Worm (Caenorhabditis elegans) whole organism, late embryonic: Measurements from ENCODE around the gene clec-28.

Experiments used
- C08G9.2 ChIP-seq: sonication (generic microtip); optimal IDR thresholded peaks from 2 replicates; lab custom pipeline; 2016; ENCODE audit warnings: mild to moderate bottlenecking, missing genetic modification characterization, moderate library complexity, missing compliant biosample characterization
- C38D4.7 ChIP-seq: fragments of 200-800 bp; sonication (Bioruptor generic); optimal IDR thresholded peaks from 2 replicates; lab custom pipeline; 2018; ENCODE audit warnings: mild to moderate bottlenecking, missing genetic modification characterization, moderate library complexity, missing compliant biosample characterization
- F13H6.1 ChIP-seq: sonication (generic microtip); optimal IDR thresholded peaks from 2 replicates; lab custom pipeline; 2016; ENCODE audit warnings: missing genetic modification characterization, missing compliant biosample characterization
- K09A11.1 ChIP-seq: sonication (generic microtip); optimal IDR thresholded peaks from 2 replicates; lab custom pipeline; 2017; ENCODE audit warnings: antibody characterized with exemption, mild to moderate bottlenecking, missing genetic modification characterization, missing compliant biosample characterization; ENCODE audit not compliant: insufficient read depth
- T23F11.4 ChIP-seq: fragments of 200-800 bp; sonication (Bioruptor generic); optimal IDR thresholded peaks from 2 replicates; lab custom pipeline; 2018; ENCODE audit warnings: mild to moderate bottlenecking, missing genetic modification characterization, missing compliant biosample characterization
- ceh-22 ChIP-seq: sonication (generic microtip); optimal IDR thresholded peaks from 2 replicates; lab custom pipeline; 2017; ENCODE audit warnings: missing biosample characterization, missing genetic modification characterization
- ceh-24 ChIP-seq: sonication (generic microtip); optimal IDR thresholded peaks from 2 replicates; lab custom pipeline; 2016; ENCODE audit warnings: mild to moderate bottlenecking, missing genetic modification characterization, missing compliant biosample characterization
- ceh-31 ChIP-seq: sonication (generic microtip); optimal IDR thresholded peaks from 2 replicates; lab custom pipeline; 2016; ENCODE audit warnings: missing genetic modification characterization, missing compliant biosample characterization
- ceh-34 ChIP-seq: sonication (generic microtip); optimal IDR thresholded peaks from 2 replicates; lab custom pipeline; 2016; ENCODE audit warnings: mild to moderate bottlenecking, missing genetic modification characterization, missing compliant biosample characterization
- ceh-45 ChIP-seq: fragments of 200-800 bp; sonication (Bioruptor generic); IDR thresholded peaks from 2 replicates; pipeline ENCODE4 v1.3.6; 2022; ENCODE audit warnings: missing genetic modification reagents, missing genetic modification characterization, missing compliant biosample characterization
- ceh-6 ChIP-seq: fragments of 200-800 bp; sonication (Bioruptor generic); optimal IDR thresholded peaks from 2 replicates; lab custom pipeline; 2018; ENCODE audit warnings: mild to moderate bottlenecking, missing genetic modification characterization, missing compliant biosample characterization
- dmd-4 ChIP-seq: sonication (generic microtip); optimal IDR thresholded peaks from 2 replicates; lab custom pipeline; 2016; ENCODE audit warnings: borderline replicate concordance, missing genetic modification characterization, missing compliant biosample characterization
- elt-2 ChIP-seq: sonication (generic microtip); optimal IDR thresholded peaks from 2 replicates; lab custom pipeline; 2016; ENCODE audit warnings: missing genetic modification reagents, missing genetic modification characterization, missing compliant biosample characterization
- fkh-10 ChIP-seq: fragments of 150-350 bp; optimal IDR thresholded peaks from 2 replicates; lab custom pipeline; 2014; ENCODE audit warnings: missing biosample characterization, missing genetic modification reagents, missing genetic modification characterization
- hlh-13 ChIP-seq: fragments of 200-800 bp; sonication (Bioruptor generic); optimal IDR thresholded peaks from 2 replicates; lab custom pipeline; 2018; ENCODE audit warnings: mild to moderate bottlenecking, missing genetic modification characterization, missing compliant biosample characterization
- hlh-30 ChIP-seq: sonication (generic microtip); optimal IDR thresholded peaks from 2 replicates; lab custom pipeline; 2017; ENCODE audit warnings: antibody characterized with exemption, missing genetic modification characterization, missing compliant biosample characterization; ENCODE audit not compliant: insufficient read depth
- hlh-6 ChIP-seq: sonication (generic microtip); optimal IDR thresholded peaks from 2 replicates; lab custom pipeline; 2016; ENCODE audit warnings: missing genotype, missing genetic modification characterization, missing compliant biosample characterization
- hlh-8 ChIP-seq: sonication (generic microtip); optimal IDR thresholded peaks from 2 replicates; lab custom pipeline; 2016; ENCODE audit warnings: missing genotype, missing genetic modification characterization, missing compliant biosample characterization
- lim-6 ChIP-seq: sonication (generic microtip); optimal IDR thresholded peaks from 2 replicates; lab custom pipeline; 2016; ENCODE audit warnings: missing genetic modification characterization, missing compliant biosample characterization
- madf-2 ChIP-seq: sonication (generic microtip); optimal IDR thresholded peaks from 2 replicates; lab custom pipeline; 2017; ENCODE audit warnings: missing genetic modification characterization, missing compliant biosample characterization
- nfya-1 ChIP-seq: sonication (generic microtip); optimal IDR thresholded peaks from 2 replicates; lab custom pipeline; 2017; ENCODE audit warnings: missing genetic modification characterization, mild to moderate bottlenecking, missing compliant biosample characterization, antibody characterized with exemption, moderate library complexity
- nhr-232 ChIP-seq: sonication (generic microtip); optimal IDR thresholded peaks from 2 replicates; lab custom pipeline; 2016; ENCODE audit warnings: missing genetic modification characterization, missing compliant biosample characterization
- npax-4 ChIP-seq: sonication (generic microtip); optimal IDR thresholded peaks from 2 replicates; lab custom pipeline; 2016; ENCODE audit warnings: missing genetic modification characterization, missing compliant biosample characterization
- pat-9 ChIP-seq: fragments of 200-800 bp; sonication (Bioruptor generic); optimal IDR thresholded peaks from 2 replicates; lab custom pipeline; 2018; ENCODE audit warnings: mild to moderate bottlenecking, missing genetic modification characterization, moderate library complexity, missing compliant biosample characterization
- pha-2 ChIP-seq: sonication (generic microtip); optimal IDR thresholded peaks from 2 replicates; lab custom pipeline; 2017; ENCODE audit warnings: mild to moderate bottlenecking, missing genetic modification characterization, missing compliant biosample characterization
- pqm-1 ChIP-seq: sonication (generic microtip); optimal IDR thresholded peaks from 2 replicates; lab custom pipeline; 2016; ENCODE audit warnings: missing genetic modification characterization, missing compliant biosample characterization
- pros-1 ChIP-seq: fragments of 150-350 bp; optimal IDR thresholded peaks from 2 replicates; lab custom pipeline; 2014; ENCODE audit warnings: missing biosample characterization, missing genetic modification reagents, missing genetic modification characterization
- rnt-1 ChIP-seq: sonication (generic microtip); optimal IDR thresholded peaks from 2 replicates; lab custom pipeline; 2016; ENCODE audit warnings: missing genetic modification characterization, missing compliant biosample characterization
- sox-2 ChIP-seq: fragments of 200-800 bp; sonication (Bioruptor generic); IDR thresholded peaks from 2 replicates; pipeline ENCODE4 v1.3.6; 2022; ENCODE audit warnings: missing genetic modification reagents, missing genetic modification characterization, missing compliant biosample characterization
- syd-9 ChIP-seq: sonication (generic microtip); optimal IDR thresholded peaks from 2 replicates; lab custom pipeline; 2016; ENCODE audit warnings: mild to moderate bottlenecking, missing genetic modification characterization, moderate library complexity, missing compliant biosample characterization
- tbx-2 ChIP-seq: sonication (generic microtip); optimal IDR thresholded peaks from 2 replicates; lab custom pipeline; 2016; ENCODE audit warnings: missing genetic modification characterization, missing compliant biosample characterization
- unc-3 ChIP-seq, 2 experiments: fragments of 200-800 bp in 1 of 2; sonication (Bioruptor generic) in 1 of 2; sonication (generic microtip) in 1 of 2; conservative IDR thresholded peaks in 1 of 2; optimal IDR thresholded peaks in 1 of 2; 2 replicates each; pipeline versions ENCODE4 v1.3.6 to Lab custom; 2016 to 2022; ENCODE audit warnings: missing compliant biosample characterization in 2 of 2, missing genetic modification characterization in 2 of 2, missing genetic modification reagents in 1 of 2
- unc-42 ChIP-seq: sonication (generic microtip); optimal IDR thresholded peaks from 2 replicates; lab custom pipeline; 2016; ENCODE audit warnings: missing genotype, missing genetic modification characterization, missing compliant biosample characterization
- unc-86 ChIP-seq: sonication (generic microtip); optimal IDR thresholded peaks from 2 replicates; lab custom pipeline; 2016; ENCODE audit warnings: missing genetic modification characterization, missing compliant biosample characterization
- zip-5 ChIP-seq: sonication (generic microtip); optimal IDR thresholded peaks from 2 replicates; lab custom pipeline; 2016; ENCODE audit warnings: missing genetic modification characterization, missing compliant biosample characterization

clec-28 gene

ce11 chrV:16848498-16848897 lies 17.0 kb upstream of the clec-28 start, which contains the start of the genes clec-36 and clec-26:
TSS of gene clec-36 (minus strand) at chrV:16848598.
TSS of gene clec-26 (plus strand) at chrV:16848611.
- TF ChIP-seq npax-4 (tag; lab: Kevin White, UChicago) (no peak), ceh-45 (no peak)

DNA sequence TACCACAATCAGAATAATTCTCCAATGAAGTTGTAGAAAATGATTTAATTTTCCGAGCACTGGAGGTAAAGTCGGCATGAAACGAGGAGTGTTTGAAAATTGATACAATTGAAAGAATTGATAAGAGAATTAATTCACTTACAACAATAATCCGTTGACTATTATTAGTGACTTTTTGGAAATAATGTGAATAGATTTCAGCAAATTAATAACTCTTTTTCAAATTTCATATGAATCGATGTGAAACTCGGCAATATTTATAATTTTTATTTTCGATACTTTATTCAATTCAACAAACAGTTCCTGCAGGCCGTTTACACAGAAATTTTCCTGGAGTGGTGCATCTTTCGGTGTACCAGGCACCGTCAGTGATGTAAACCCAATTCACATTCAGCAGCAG lies 13.5 kb upstream of the clec-28 start, which contains the start of gene clec-37:
TSS of gene clec-37 (minus strand) at position 101 of the 400 bp plus-strand sequence.
- TF ChIP-seq ceh-6 (GFP tag; lab: Kevin White, UChicago) (no peak), C08G9.2 (tag; lab: Kevin White, UChicago) (no peak), ceh-24 (no peak), ceh-31 (no peak), pha-2 (tag; lab: Kevin White, UChicago) (no peak), pqm-1 (tag; lab: Kevin White, UChicago) (no peak), hlh-8 (tag; lab: Kevin White, UChicago) (no peak), pat-9 (tag; lab: Kevin White, UChicago) (no peak), fkh-10 (GFP tag; lab: Kevin White, UChicago) (no peak), K09A11.1 (tag; lab: Kevin White, UChicago) (no peak), ceh-45 (no peak)

- TF ChIP-seq ceh-22 (tag; lab: Kevin White, UChicago) (no peak), ceh-34 (tag; lab: Kevin White, UChicago) (no peak), madf-2 (tag; lab: Kevin White, UChicago) (no peak), zip-5 (tag; lab: Kevin White, UChicago) (no peak), lim-6 (tag; lab: Kevin White, UChicago) (no peak), hlh-13 (GFP tag; lab: Kevin White, UChicago) (no peak), F13H6.1 (no peak), elt-2 (no peak), unc-3 (GFP tag; conservative IDR thresholded peaks at IDR 0.05; lab: Robert Waterston, UW) (no peak), unc-3 (tag; optimal IDR thresholded peaks at IDR 0.05; lab: Kevin White, UChicago) (no peak), hlh-30 (tag; lab: Kevin White, UChicago) (no peak), nhr-232 (tag; lab: Kevin White, UChicago) (no peak), sox-2 (GFP tag; lab: Robert Waterston, UW) (no peak), hlh-8 (tag; lab: Kevin White, UChicago) (no peak), hlh-6 (tag; lab: Kevin White, UChicago) (no peak)
Measured at ce11 chrV:16853956-16854683, 11.4 kb upstream of the clec-28 start, which contains the start of the genes clec-35 and clec-27. TSS of gene clec-35 (minus strand) at chrV:16854056. TSS of gene clec-27 (plus strand) at chrV:16854633.

ce11 chrV:16857977-16858479 lies 7.5 kb upstream of the clec-28 start, which contains the start of the genes clec-31 and clec-22:
TSS of gene clec-31 (minus strand) at chrV:16858077.
TSS of gene clec-22 (plus strand) at chrV:16858429.
- no peak for TF ChIP-seq rnt-1 (tag; lab: Kevin White, UChicago)
- no peak for TF ChIP-seq T23F11.4 (GFP tag; lab: Kevin White, UChicago)
- no peak for TF ChIP-seq pros-1 (tag; lab: Kevin White, UChicago)
- TF ChIP-seq fkh-10 (GFP tag; lab: Kevin White, UChicago), result no peak
- no peak for TF ChIP-seq ceh-31

DNA sequence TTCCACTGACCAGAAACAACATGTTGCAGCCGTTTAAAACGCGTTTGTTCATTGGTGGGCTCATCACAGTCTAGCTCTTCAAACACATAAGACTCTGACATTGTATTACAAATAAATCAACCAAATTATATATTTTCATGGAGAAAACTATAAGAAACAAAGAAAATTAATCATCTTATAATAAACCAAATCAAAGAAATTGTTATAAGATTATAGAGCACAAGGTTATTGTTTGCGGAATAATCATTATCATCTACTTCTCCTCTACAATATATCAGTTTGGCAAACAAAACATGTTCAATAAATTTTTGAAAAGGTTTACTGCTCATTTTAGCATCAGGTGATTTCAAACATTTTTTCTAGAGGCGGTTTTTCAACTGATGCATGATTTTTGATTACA lies 3.8 kb upstream of the clec-28 start, which contains the start of the genes clec-32 and clec-24:
TSS of gene clec-32 (minus strand) at position 101 of the 400 bp plus-strand sequence.
TSS of gene clec-24 (plus strand) at position 294 of the 400 bp plus-strand sequence.
- TF ChIP-seq unc-86, result no peak
- no peak for TF ChIP-seq dmd-4 (tag; lab: Kevin White, UChicago)
- TF ChIP-seq unc-42 (tag; lab: Kevin White, UChicago), result no peak
- TF ChIP-seq tbx-2 (tag; lab: Kevin White, UChicago), result no peak
- TF ChIP-seq pha-2 (tag; lab: Kevin White, UChicago), result no peak
- TF ChIP-seq C38D4.7 (GFP tag; lab: Kevin White, UChicago), result no peak
- TF ChIP-seq syd-9 (tag; lab: Kevin White, UChicago), result no peak
- no peak for TF ChIP-seq nfya-1 (tag; lab: Kevin White, UChicago)
